Fruit fly (Drosophila melanogaster) whole organism, embryonic: ENCODE data around the gene CG14221.

Source experiments
- Antp ChIP-seq: fragments of 200-800 bp; sonication (Bioruptor generic); optimal IDR thresholded peaks from 3 replicates; lab custom pipeline; 2016; ENCODE audit warnings: missing biosample characterization, missing genetic modification characterization
- CG10147 ChIP-seq: fragments of 200-800 bp; sonication (Bioruptor generic); optimal IDR thresholded peaks from 2 replicates; lab custom pipeline; 2019; ENCODE audit warnings: missing biosample characterization, mild to moderate bottlenecking, missing genetic modification characterization, moderate library complexity
- CG10209 ChIP-seq: fragments of 200-800 bp; sonication (Bioruptor generic); optimal IDR thresholded peaks from 3 replicates; lab custom pipeline; 2017; ENCODE audit warnings: missing biosample characterization, mild to moderate bottlenecking, missing genetic modification characterization, missing genetic modification reagents
- CG11456 ChIP-seq: fragments of 200-800 bp; sonication (Bioruptor generic); IDR thresholded peaks from 3 replicates; pipeline ENCODE4 v1.3.6; 2022; ENCODE audit warnings: missing biosample characterization, missing genetic modification characterization
- CG12236 ChIP-seq: fragments of 200-800 bp; sonication (Bioruptor generic); optimal IDR thresholded peaks from 2 replicates; lab custom pipeline; 2016; ENCODE audit warnings: missing biosample characterization, missing genetic modification characterization
- CG13287 ChIP-seq: fragments of 200-800 bp; sonication (Bioruptor generic); IDR thresholded peaks from 2 replicates; pipeline ENCODE4 v1.3.6; 2022; ENCODE audit warnings: missing biosample characterization, missing genetic modification characterization; ENCODE audit not compliant: partially characterized antibody
- CG17385 ChIP-seq: fragments of 200-800 bp; sonication (Bioruptor generic); optimal IDR thresholded peaks from 3 replicates; lab custom pipeline; 2018; ENCODE audit warnings: missing biosample characterization, mild to moderate bottlenecking, missing genetic modification characterization
- CG1792 ChIP-seq: fragments of 200-800 bp; sonication (Bioruptor generic); optimal IDR thresholded peaks from 2 replicates; lab custom pipeline; 2016; ENCODE audit warnings: missing biosample characterization, missing genetic modification characterization
- CG18619 ChIP-seq: fragments of 200-800 bp; sonication (Bioruptor generic); optimal IDR thresholded peaks from 3 replicates; lab custom pipeline; 2017; ENCODE audit warnings: missing biosample characterization, mild to moderate bottlenecking, missing genetic modification characterization
- CG2202 ChIP-seq: fragments of 200-800 bp; sonication (Bioruptor generic); optimal IDR thresholded peaks from 2 replicates; lab custom pipeline; 2018; ENCODE audit warnings: missing biosample characterization, mild to moderate bottlenecking, missing genetic modification characterization
- CG3163 ChIP-seq: fragments of 200-800 bp; sonication (Bioruptor generic); optimal IDR thresholded peaks from 3 replicates; lab custom pipeline; 2016; ENCODE audit warnings: missing biosample characterization, missing genetic modification characterization
- CG4617 ChIP-seq: fragments of 200-800 bp; sonication (Bioruptor generic); optimal IDR thresholded peaks from 3 replicates; lab custom pipeline; 2016; ENCODE audit warnings: missing biosample characterization, missing genetic modification characterization, borderline replicate concordance
- CG7357 ChIP-seq: fragments of 200-800 bp; sonication (Bioruptor generic); IDR thresholded peaks from 3 replicates; pipeline ENCODE4 v1.3.6; 2022; ENCODE audit warnings: missing biosample characterization, missing genetic modification characterization
- CG7839 ChIP-seq: fragments of 200-800 bp; sonication (Bioruptor generic); optimal IDR thresholded peaks from 3 replicates; lab custom pipeline; 2018; ENCODE audit warnings: missing biosample characterization, mild to moderate bottlenecking, missing genetic modification characterization, moderate library complexity
- CG8924 ChIP-seq: fragments of 200-800 bp; optimal IDR thresholded peaks from 3 replicates; lab custom pipeline; 2019; ENCODE audit warnings: missing biosample characterization, mild to moderate bottlenecking, missing genetic modification characterization, moderate library complexity
- CG9876 ChIP-seq: fragments of 200-800 bp; sonication (Bioruptor generic); optimal IDR thresholded peaks from 2 replicates; lab custom pipeline; 2016; ENCODE audit warnings: missing biosample characterization, missing genetic modification characterization
- CkIIα-i1 ChIP-seq: fragments of 200-800 bp; sonication (Bioruptor generic); IDR thresholded peaks from 2 replicates; pipeline ENCODE4 v1.3.6; 2022; ENCODE audit warnings: missing biosample characterization, missing genetic modification characterization
- CoRest ChIP-seq: fragments of 200-800 bp; sonication (Bioruptor generic); optimal IDR thresholded peaks from 3 replicates; lab custom pipeline; 2018; ENCODE audit warnings: missing biosample characterization, mild to moderate bottlenecking, missing genetic modification characterization, moderate library complexity
- D19B ChIP-seq: fragments of 200-800 bp; sonication (Bioruptor generic); optimal IDR thresholded peaks from 2 replicates; lab custom pipeline; 2017; ENCODE audit warnings: missing biosample characterization, mild to moderate bottlenecking, missing genetic modification characterization
- Hr78 ChIP-seq, 2 experiments: fragments of 200-800 bp in 1 of 2; fragments of >200 bp in 1 of 2; sonication (Bioruptor generic) in 1 of 2; optimal IDR thresholded peaks; 2 replicates each; lab custom pipeline; 2017 to 2019; ENCODE audit warnings: missing biosample characterization in 2 of 2, missing genetic modification characterization in 2 of 2, mild to moderate bottlenecking in 1 of 2, moderate library complexity in 1 of 2
- Hsf ChIP-seq: fragments of 200-800 bp; sonication (Bioruptor generic); optimal IDR thresholded peaks from 3 replicates; lab custom pipeline; 2016; ENCODE audit warnings: missing biosample characterization, missing genetic modification characterization
- Nf-YB ChIP-seq: fragments of 200-800 bp; sonication (Bioruptor generic); optimal IDR thresholded peaks from 3 replicates; lab custom pipeline; 2019; ENCODE audit warnings: missing biosample characterization, mild to moderate bottlenecking, missing genetic modification characterization, moderate library complexity
- Opbp ChIP-seq: fragments of 200-800 bp; sonication (Bioruptor generic); IDR thresholded peaks from 3 replicates; pipeline ENCODE4 v1.3.6; 2022; ENCODE audit warnings: missing biosample characterization, missing genetic modification characterization; ENCODE audit not compliant: partially characterized antibody
- Sry-β ChIP-seq: fragments of 200-800 bp; sonication (Bioruptor generic); optimal IDR thresholded peaks from 2 replicates; lab custom pipeline; 2018; ENCODE audit warnings: missing biosample characterization, mild to moderate bottlenecking, missing genetic modification characterization, moderate library complexity
- aop ChIP-seq: fragments of 200-800 bp; sonication (Bioruptor generic); IDR thresholded peaks from 2 replicates; pipeline ENCODE4 v1.3.6; 2022; ENCODE audit warnings: missing biosample characterization, missing genetic modification characterization
- ara ChIP-seq: fragments of 200-800 bp; sonication (Bioruptor generic); IDR thresholded peaks from 2 replicates; pipeline ENCODE4 v1.3.6; 2022; ENCODE audit warnings: missing biosample characterization, missing genetic modification characterization
- br ChIP-seq: fragments of >200 bp; optimal IDR thresholded peaks from 2 replicates; lab custom pipeline; 2017
- cas ChIP-seq: fragments of 200-800 bp; sonication (Bioruptor generic); IDR thresholded peaks from 2 replicates; pipeline ENCODE4 v1.3.6; 2022; ENCODE audit warnings: missing biosample characterization, missing genetic modification characterization
- cg ChIP-seq: fragments of 200-800 bp; sonication (Bioruptor generic); optimal IDR thresholded peaks from 3 replicates; lab custom pipeline; 2019; ENCODE audit warnings: missing biosample characterization, mild to moderate bottlenecking, missing genetic modification characterization, moderate library complexity
- dan ChIP-seq: fragments of 200-800 bp; sonication (Bioruptor generic); IDR thresholded peaks from 2 replicates; pipeline ENCODE4 v1.3.6; 2022; ENCODE audit warnings: missing biosample characterization, missing genetic modification characterization
- dimm ChIP-seq: fragments of 200-800 bp; sonication (Bioruptor generic); IDR thresholded peaks from 2 replicates; pipeline ENCODE4 v1.3.6; 2022; ENCODE audit warnings: missing biosample characterization, missing genetic modification characterization
- ems ChIP-seq: fragments of 200-800 bp; sonication (Bioruptor generic); optimal IDR thresholded peaks from 3 replicates; lab custom pipeline; 2016; ENCODE audit warnings: missing biosample characterization, missing genetic modification characterization
- en ChIP-seq: fragments of 200-800 bp; sonication (Bioruptor generic); optimal IDR thresholded peaks from 2 replicates; lab custom pipeline; 2016; ENCODE audit warnings: missing biosample characterization, missing genetic modification characterization
- ftz-f1 ChIP-seq: fragments of 200-800 bp; sonication (Bioruptor generic); optimal IDR thresholded peaks from 2 replicates; lab custom pipeline; 2016; ENCODE audit warnings: missing biosample characterization, missing genetic modification characterization
- inv ChIP-seq: fragments of 200-800 bp; sonication (Bioruptor generic); IDR thresholded peaks from 2 replicates; pipeline ENCODE4 v1.3.6; 2022; ENCODE audit warnings: missing biosample characterization, missing genetic modification characterization; ENCODE audit not compliant: partially characterized antibody
- jigr1 ChIP-seq: fragments of 200-800 bp; sonication (Bioruptor generic); IDR thresholded peaks from 3 replicates; pipeline ENCODE4 v1.3.6; 2022; ENCODE audit warnings: missing biosample characterization, missing genetic modification characterization
- jumu ChIP-seq: fragments of 200-800 bp; sonication (Bioruptor generic); optimal IDR thresholded peaks from 3 replicates; lab custom pipeline; 2016; ENCODE audit warnings: missing biosample characterization, missing genetic modification characterization
- kah ChIP-seq: fragments of 200-800 bp; sonication (Bioruptor generic); optimal IDR thresholded peaks from 2 replicates; lab custom pipeline; 2018; ENCODE audit warnings: missing biosample characterization, mild to moderate bottlenecking, missing genetic modification characterization
- lbe ChIP-seq: fragments of 200-800 bp; sonication (Bioruptor generic); optimal IDR thresholded peaks from 2 replicates; lab custom pipeline; 2016; ENCODE audit warnings: missing biosample characterization, mild to moderate bottlenecking, missing genetic modification characterization
- lmd ChIP-seq: fragments of 200-800 bp; sonication (Bioruptor generic); IDR thresholded peaks from 2 replicates; pipeline ENCODE4 v1.3.6; 2022; ENCODE audit warnings: missing biosample characterization, missing genetic modification characterization
- otp ChIP-seq: fragments of 200-800 bp; sonication (Bioruptor generic); IDR thresholded peaks from 3 replicates; pipeline ENCODE4, ENCODE4 v1.3.6; 2022; ENCODE audit warnings: missing biosample characterization, missing genetic modification characterization
- pb ChIP-seq: fragments of 200-800 bp; sonication (Bioruptor generic); optimal IDR thresholded peaks from 3 replicates; lab custom pipeline; 2016; ENCODE audit warnings: missing biosample characterization, missing genetic modification characterization
- psq ChIP-seq: fragments of 200-800 bp; sonication (Bioruptor generic); optimal IDR thresholded peaks from 2 replicates; lab custom pipeline; 2017; ENCODE audit warnings: missing biosample characterization, missing genetic modification characterization
- row ChIP-seq: fragments of 200-800 bp; sonication (Bioruptor generic); IDR thresholded peaks from 3 replicates; pipeline ENCODE4 v1.3.6; 2022; ENCODE audit warnings: missing biosample characterization, missing genetic modification characterization
- slou ChIP-seq: fragments of 200-800 bp; sonication (Bioruptor generic); optimal IDR thresholded peaks from 3 replicates; lab custom pipeline; 2016; ENCODE audit warnings: missing biosample characterization, missing genetic modification characterization
- sna ChIP-seq: fragments of 200-800 bp; sonication (Bioruptor generic); IDR thresholded peaks from 2 replicates; pipeline ENCODE4 v1.3.6; 2022; ENCODE audit warnings: missing biosample characterization, missing genetic modification characterization; ENCODE audit not compliant: partially characterized antibody
- ssp ChIP-seq: fragments of 200-800 bp; sonication (Bioruptor generic); IDR thresholded peaks from 2 replicates; pipeline ENCODE4 v1.3.6; 2022; ENCODE audit warnings: missing biosample characterization, missing genetic modification characterization
- stc ChIP-seq: fragments of 200-800 bp; sonication (Bioruptor generic); IDR thresholded peaks from 2 replicates; pipeline ENCODE4 v1.3.6; 2022; ENCODE audit warnings: missing biosample characterization, missing genetic modification characterization
- stwl ChIP-seq: fragments of 200-800 bp; sonication (Bioruptor generic); optimal IDR thresholded peaks from 3 replicates; lab custom pipeline; 2018; ENCODE audit warnings: missing biosample characterization, mild to moderate bottlenecking, missing genetic modification characterization, moderate library complexity
- yki ChIP-seq: fragments of >200 bp; optimal IDR thresholded peaks from 3 replicates; lab custom pipeline; 2018

CG14221 gene

dm6 chrX:19597684-19598363 lies 23.2 kb downstream of the CG14221 start, which contains the start of gene RpS10b (continued):
- peak; percentile 90 for TF ChIP-seq sna
- peak; percentile 76 for TF ChIP-seq Nf-YB
- TF ChIP-seq CG12236 (GFP tag; lab: Kevin White, UChicago) = peak; percentile 88
- peak; percentile 98 for TF ChIP-seq CG17385 (GFP tag; lab: Kevin White, UChicago)
- TF ChIP-seq D19B (GFP tag; lab: Kevin White, UChicago) = peak; percentile 86
- peak; percentile 44 for TF ChIP-seq Antp (GFP tag; lab: Kevin White, UChicago)
- TF ChIP-seq jumu (GFP tag; lab: Kevin White, UChicago) = peak; percentile 73
- peak; percentile 56 for TF ChIP-seq Sry-β (GFP tag; lab: Kevin White, UChicago)
- peak; percentile 91 for TF ChIP-seq CG13287 (GFP tag; lab: Robert Waterston, UW)
- no peak for TF ChIP-seq cas (GFP tag; lab: Robert Waterston, UW)
- peak; percentile 57; the same call in 1 of the 3 replicates for TF ChIP-seq CG7357 (GFP tag; lab: Robert Waterston, UW)
- peak; percentile 83 for TF ChIP-seq CG7839 (tag; lab: Kevin White, UChicago)
- peak; percentile 88 for TF ChIP-seq Opbp (GFP tag; lab: Robert Waterston, UW)
- peak; percentile 46; the same call in 1 of the 2 replicates for TF ChIP-seq dimm
- TF ChIP-seq lbe (GFP tag; lab: Kevin White, UChicago) = peak; percentile 71
- TF ChIP-seq CG1792 = peak; percentile 89
- peak; percentile 72; the same call in 1 of the 2 replicates for TF ChIP-seq stc
- TF ChIP-seq CG8924 = peak; percentile 72
- TF ChIP-seq pb (GFP tag; lab: Kevin White, UChicago) = peak; percentile 93
- TF ChIP-seq br (lab: Kevin White, UChicago) = no peak
- peak; percentile 89 for TF ChIP-seq Hsf
- TF ChIP-seq ems (GFP tag; lab: Kevin White, UChicago) = peak; percentile 81
- peak; percentile 87 for TF ChIP-seq otp (GFP tag; lab: Robert Waterston, UW)
- no peak for TF ChIP-seq dan (GFP tag; lab: Robert Waterston, UW)
- TF ChIP-seq CG11456 (GFP tag; lab: Robert Waterston, UW) = peak; percentile 90
- no peak for TF ChIP-seq jigr1 (GFP tag; lab: Robert Waterston, UW)
- TF ChIP-seq row (GFP tag; lab: Robert Waterston, UW) = peak; percentile 55
- peak; percentile 65 for TF ChIP-seq lmd (GFP tag; lab: Robert Waterston, UW)
- peak; percentile 95 for TF ChIP-seq inv (GFP tag; lab: Robert Waterston, UW)
- peak; percentile 89 for TF ChIP-seq kah (GFP tag; lab: Kevin White, UChicago)
- peak; percentile 88 for TF ChIP-seq CG10147 (GFP tag; lab: Kevin White, UChicago)
- TF ChIP-seq CG18619 (GFP tag; lab: Kevin White, UChicago) = peak; percentile 95
- TF ChIP-seq ssp (GFP tag; lab: Robert Waterston, UW) = peak; percentile 64
- peak; percentile 56 for TF ChIP-seq ftz-f1
- TF ChIP-seq ara = peak; percentile 47
- TF ChIP-seq stwl (tag; lab: Kevin White, UChicago) = peak; percentile 76
- TF ChIP-seq en (GFP tag; lab: Kevin White, UChicago) = peak; percentile 78
- peak; percentile 92 for TF ChIP-seq CG10209 (GFP tag; lab: Kevin White, UChicago)
- TF ChIP-seq CoRest (tag; lab: Kevin White, UChicago) = peak; percentile 77
- TF ChIP-seq CG9876 = peak; percentile 89
- peak; percentile 57 for TF ChIP-seq CG4617 (GFP tag; lab: Kevin White, UChicago)
- peak; percentile 76 for TF ChIP-seq CG3163 (GFP tag; lab: Kevin White, UChicago)
- peak; percentile 78 for TF ChIP-seq slou (GFP tag; lab: Kevin White, UChicago)
- peak; percentile 84 for TF ChIP-seq CG2202 (tag; lab: Kevin White, UChicago)
- TF ChIP-seq aop = no peak
- TF ChIP-seq cg = peak; percentile 5
- no peak for TF ChIP-seq yki (lab: Kevin White, UChicago)
- TF ChIP-seq Hr78 (GFP tag; optimal IDR thresholded peaks at IDR 0.05; lab: Kevin White, UChicago) = peak in 1 of 2 experiments; percentile 50
- TF ChIP-seq psq (GFP tag; lab: Kevin White, UChicago) = peak; percentile 42
- 0 out of 2 replicates have a peak, but pooled peaks have one; percentile 17 for TF ChIP-seq CkIIα-i1 (GFP tag; lab: Robert Waterston, UW)
